Worm (Caenorhabditis elegans) whole organism, dauer: ENCODE measurements around the gene K11H3.5.

Source experiments
- unc-62 ChIP-seq: sonication (generic microtip); optimal IDR thresholded peaks from 2 replicates; lab custom pipeline; 2017; ENCODE audit warnings: missing biosample characterization, missing genetic modification reagents, missing genetic modification characterization

Gene K11H3.5

ce11 chrIII:9859133-9859775 is 15.7 kb downstream of the K11H3.5 start, which contains the start of gene gpdh-2:
TSS of gene gpdh-2 (minus strand) at chrIII:9859183.
- TF ChIP-seq unc-62: no peak

- no peak for TF ChIP-seq unc-62
These were observed 16.7 kb downstream of the K11H3.5 start, which contains the start of gene twk-48 for ce11 chrIII:9860201-9860780. TSS of gene twk-48 (plus strand) at chrIII:9860730.

- no peak for TF ChIP-seq unc-62
These were observed 18.1 kb downstream of the K11H3.5 start for ce11 chrIII:9861470-9862342.

ce11 chrIII:9862469-9862868 is 18.9 kb downstream of the K11H3.5 start:
- no peak for TF ChIP-seq unc-62

ce11 chrIII:9867352-9867751 is 23.8 kb downstream of the K11H3.5 start:
- TF ChIP-seq unc-62: no peak

ce11 chrIII:9867780-9868503 is 24.4 kb downstream of the K11H3.5 start, which contains the start of gene dhhc-4:
TSS of gene dhhc-4 (minus strand) at chrIII:9867792.
- no peak for TF ChIP-seq unc-62

- no peak for TF ChIP-seq unc-62
These were observed 27.5 kb downstream of the K11H3.5 start, which contains the start of gene ZK757.1 for ce11 chrIII:9871032-9871431. TSS of gene ZK757.1 (minus strand) at chrIII:9871132.

ce11 chrIII:9874515-9874914 is 30.9 kb downstream of the K11H3.5 start:
- no peak for TF ChIP-seq unc-62

ce11 chrIII:9876951-9877350 is 33.4 kb downstream of the K11H3.5 start, which contains the start of gene ZK757.10:
TSS of gene ZK757.10 (plus strand) at chrIII:9877251.
- no peak for TF ChIP-seq unc-62

- TF ChIP-seq unc-62: no peak
These were observed 35.3 kb downstream of the K11H3.5 start, which contains the start of gene ZK757.2 for ce11 chrIII:9878828-9879227. TSS of gene ZK757.2 (minus strand) at chrIII:9878928.

ce11 chrIII:9885609-9886008 is 42.0 kb downstream of the K11H3.5 start:
- no peak for TF ChIP-seq unc-62

ce11 chrIII:9886323-9886722 is 42.8 kb downstream of the K11H3.5 start:
- TF ChIP-seq unc-62: no peak

ce11 chrIII:9891324-9891723 is 47.8 kb downstream of the K11H3.5 start, which contains the start of gene alg-4:
TSS of gene alg-4 (minus strand) at chrIII:9891424.
- TF ChIP-seq unc-62: no peak

- no peak for TF ChIP-seq unc-62
These were observed 49.3 kb downstream of the K11H3.5 start, which contains the start of gene mam-7 for ce11 chrIII:9892855-9893254. TSS of gene mam-7 (plus strand) at chrIII:9893155.
